Worm (Caenorhabditis elegans) whole organism, late embryonic: ENCODE data around the gene F40F8.11.

Source experiments
- K09A11.1 ChIP-seq: sonication (generic microtip); optimal IDR thresholded peaks from 2 replicates; lab custom pipeline; 2017; ENCODE audit warnings: antibody characterized with exemption, mild to moderate bottlenecking, missing genetic modification characterization, missing compliant biosample characterization; ENCODE audit not compliant: insufficient read depth
- ceh-19 ChIP-seq: fragments of 200-800 bp; sonication (Bioruptor generic); optimal IDR thresholded peaks from 2 replicates; lab custom pipeline; 2018; ENCODE audit warnings: mild to moderate bottlenecking, missing genetic modification characterization, missing compliant biosample characterization
- ceh-31 ChIP-seq: sonication (generic microtip); optimal IDR thresholded peaks from 2 replicates; lab custom pipeline; 2016; ENCODE audit warnings: missing genetic modification characterization, missing compliant biosample characterization
- ceh-34 ChIP-seq: sonication (generic microtip); optimal IDR thresholded peaks from 2 replicates; lab custom pipeline; 2016; ENCODE audit warnings: mild to moderate bottlenecking, missing genetic modification characterization, missing compliant biosample characterization
- ceh-45 ChIP-seq: fragments of 200-800 bp; sonication (Bioruptor generic); IDR thresholded peaks from 2 replicates; pipeline ENCODE4 v1.3.6; 2022; ENCODE audit warnings: missing genetic modification reagents, missing genetic modification characterization, missing compliant biosample characterization
- ceh-48 ChIP-seq: sonication (generic microtip); optimal IDR thresholded peaks from 2 replicates; lab custom pipeline; 2016; ENCODE audit warnings: missing genetic modification characterization, inconsistent platforms, missing compliant biosample characterization
- ceh-6 ChIP-seq: fragments of 200-800 bp; sonication (Bioruptor generic); optimal IDR thresholded peaks from 2 replicates; lab custom pipeline; 2018; ENCODE audit warnings: mild to moderate bottlenecking, missing genetic modification characterization, missing compliant biosample characterization
- che-1 ChIP-seq: sonication (generic microtip); optimal IDR thresholded peaks from 2 replicates; lab custom pipeline; 2016; ENCODE audit warnings: mild to moderate bottlenecking, missing genetic modification characterization, missing compliant biosample characterization
- ets-4 ChIP-seq: sonication (generic microtip); optimal IDR thresholded peaks from 2 replicates; lab custom pipeline; 2016; ENCODE audit warnings: missing genetic modification characterization, missing compliant biosample characterization
- mec-3 ChIP-seq: sonication (generic microtip); optimal IDR thresholded peaks from 2 replicates; lab custom pipeline; 2016; ENCODE audit warnings: borderline replicate concordance, missing genetic modification characterization, missing compliant biosample characterization
- npax-4 ChIP-seq: sonication (generic microtip); optimal IDR thresholded peaks from 2 replicates; lab custom pipeline; 2016; ENCODE audit warnings: missing genetic modification characterization, missing compliant biosample characterization
- odd-2 ChIP-seq: sonication (generic microtip); optimal IDR thresholded peaks from 2 replicates; lab custom pipeline; 2017; ENCODE audit warnings: antibody characterized with exemption, mild to moderate bottlenecking, missing genetic modification characterization, missing compliant biosample characterization
- unc-3 ChIP-seq, 2 experiments: fragments of 200-800 bp in 1 of 2; sonication (Bioruptor generic) in 1 of 2; sonication (generic microtip) in 1 of 2; conservative IDR thresholded peaks in 1 of 2; optimal IDR thresholded peaks in 1 of 2; 2 replicates each; pipeline versions ENCODE4 v1.3.6 to Lab custom; 2016 to 2022; ENCODE audit warnings: missing compliant biosample characterization in 2 of 2, missing genetic modification characterization in 2 of 2, missing genetic modification reagents in 1 of 2
- unc-42 ChIP-seq: sonication (generic microtip); optimal IDR thresholded peaks from 2 replicates; lab custom pipeline; 2016; ENCODE audit warnings: missing genotype, missing genetic modification characterization, missing compliant biosample characterization
- zip-5 ChIP-seq: sonication (generic microtip); optimal IDR thresholded peaks from 2 replicates; lab custom pipeline; 2016; ENCODE audit warnings: missing genetic modification characterization, missing compliant biosample characterization

The F40F8.11 gene

DNA sequence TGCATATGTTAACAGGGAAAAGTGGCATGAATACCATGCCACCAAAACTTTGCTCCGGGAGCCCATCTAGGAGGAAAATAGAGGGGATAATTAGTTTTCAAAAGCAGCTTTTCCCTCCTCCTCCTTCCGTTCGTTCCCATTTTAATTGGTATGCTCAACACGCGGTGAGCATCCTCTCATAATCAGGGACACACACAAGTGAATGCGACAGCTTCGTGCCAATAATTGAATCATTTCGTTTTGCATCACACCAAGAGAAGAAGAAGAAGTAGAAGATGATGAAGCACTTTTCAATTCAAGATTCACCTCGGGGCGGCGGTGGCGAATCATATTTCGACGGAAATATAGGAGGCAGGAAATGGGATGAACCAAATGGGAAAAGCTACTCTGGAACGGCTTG is 44.3 kb downstream of the F40F8.11 start:
- TF ChIP-seq ceh-19 (GFP tag; lab: Kevin White, UChicago) (no peak), ceh-6 (GFP tag; lab: Kevin White, UChicago) (peak; percentile 0), unc-3 (GFP tag; conservative IDR thresholded peaks at IDR 0.05; lab: Robert Waterston, UW) (no peak), unc-3 (tag; optimal IDR thresholded peaks at IDR 0.05; lab: Kevin White, UChicago) (no peak), che-1 (tag; lab: Kevin White, UChicago) (no peak), ceh-34 (no peak), ceh-31 (tag; lab: Kevin White, UChicago) (peak; percentile 5), K09A11.1 (tag; lab: Kevin White, UChicago) (no peak), npax-4 (tag; lab: Kevin White, UChicago) (no peak), unc-42 (tag; lab: Kevin White, UChicago) (peak; percentile 97), zip-5 (tag; lab: Kevin White, UChicago) (no peak), ceh-48 (tag; lab: Kevin White, UChicago) (no peak), ets-4 (tag; lab: Kevin White, UChicago) (no peak), mec-3 (tag; lab: Kevin White, UChicago) (no peak)

DNA sequence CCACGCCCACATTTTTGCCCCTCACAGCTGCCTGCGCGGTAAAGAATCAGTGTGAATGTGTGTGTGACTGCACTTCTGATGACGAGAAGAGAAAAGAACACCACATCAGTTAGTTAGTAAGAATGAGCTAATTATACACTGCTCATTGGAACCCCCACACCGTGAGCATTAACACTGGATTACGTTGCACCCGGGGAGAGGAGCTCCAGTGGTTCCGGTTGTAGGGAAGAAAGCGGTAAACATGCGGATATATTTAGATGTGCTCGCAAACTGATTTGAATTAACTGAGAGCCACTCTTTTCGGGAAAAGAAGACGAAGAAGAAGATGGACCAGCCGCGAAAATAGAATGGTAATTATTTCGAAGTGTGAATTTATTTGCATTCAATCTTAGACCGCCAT is 45.6 kb downstream of the F40F8.11 start:
- TF ChIP-seq ceh-48 (tag; lab: Kevin White, UChicago): no peak
- TF ChIP-seq ceh-31 (tag; lab: Kevin White, UChicago): peak; percentile 18
- peak; percentile 77 for TF ChIP-seq unc-42 (tag; lab: Kevin White, UChicago)
- TF ChIP-seq ceh-19 (GFP tag; lab: Kevin White, UChicago): no peak
- TF ChIP-seq unc-3 (GFP tag; conservative IDR thresholded peaks at IDR 0.05; lab: Robert Waterston, UW): no peak
- no peak for TF ChIP-seq unc-3 (tag; optimal IDR thresholded peaks at IDR 0.05; lab: Kevin White, UChicago)
- no peak for TF ChIP-seq odd-2 (tag; lab: Kevin White, UChicago)
- no peak for TF ChIP-seq ceh-45 (GFP tag; lab: Robert Waterston, UW)
- TF ChIP-seq, all 69 proteins: peak for 2
